Worm (Caenorhabditis elegans): Measurements from ENCODE around the gene F42A10.9.
A peak's percentile ranks its signal among the peaks of the same experiment; 100 is the strongest.

F42A10.9 gene

DNA sequence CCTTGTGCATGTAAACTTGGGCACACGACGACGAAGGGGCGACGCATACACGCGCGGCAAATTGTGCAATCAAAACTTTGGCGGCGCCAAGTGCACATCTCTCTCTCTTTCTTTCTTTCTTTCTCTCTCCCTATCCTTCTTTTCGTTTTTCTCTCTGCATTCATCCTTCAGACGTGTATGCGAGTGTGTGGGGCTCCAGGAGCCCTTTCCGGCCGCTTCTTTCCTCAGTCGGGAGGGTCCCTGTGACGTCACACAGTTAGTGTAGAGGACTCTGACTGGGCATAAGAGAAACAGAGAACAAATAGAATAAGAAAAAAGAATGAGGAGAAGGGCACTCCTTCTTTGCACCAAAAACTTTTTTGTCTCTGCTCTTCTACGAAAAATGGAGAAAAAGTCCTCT is 26.9 kb upstream of the F42A10.9 start (continued):
- TF ChIP-seq lin-1 (GFP tag; IDR thresholded peaks at IDR 0.05): no peak
- TF ChIP-seq jun-1 (tag; optimal IDR thresholded peaks at IDR 0.05): no peak

DNA sequence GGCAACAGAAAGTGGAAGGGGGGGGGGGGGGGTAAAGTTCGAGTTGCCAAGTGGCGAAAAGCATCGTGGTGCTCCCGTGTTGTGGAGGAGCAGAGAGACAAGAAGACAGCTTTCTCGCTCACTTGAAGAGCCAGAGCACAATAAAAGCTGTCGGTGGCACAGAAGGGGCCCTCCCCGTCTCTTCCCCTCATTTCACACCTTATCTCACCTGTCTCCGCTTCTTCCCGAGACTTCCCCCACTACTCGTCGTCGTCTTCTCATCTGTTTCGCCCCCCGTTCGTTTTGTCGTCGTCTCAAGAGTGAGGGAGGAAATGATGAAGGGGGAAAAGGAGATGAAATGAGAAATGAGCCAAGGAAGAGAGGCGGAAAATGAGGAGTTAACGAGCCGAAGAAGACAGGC is 25.9 kb upstream of the F42A10.9 start:
- TF ChIP-seq unc-130 (GFP tag; optimal IDR thresholded peaks at IDR 0.05) (no peak), rbr-2 (tag; optimal IDR thresholded peaks at IDR 0.05) (peak; percentile 4), ctbp-1 (GFP tag; IDR thresholded peaks at IDR 0.05) (peak; percentile 69), mxl-3 (GFP tag; optimal IDR thresholded peaks at IDR 0.05) (peak; percentile 58), tag-97 (GFP tag; IDR thresholded peaks at IDR 0.05) (no peak), set-16 (GFP tag; IDR thresholded peaks at IDR 0.05) (peak; percentile 86), hif-1 (tag; optimal IDR thresholded peaks at IDR 0.05) (peak in 1 of 2 experiments; percentile 29), lin-38 (GFP tag; IDR thresholded peaks at IDR 0.05) (0 out of 2 replicates have a peak, but pooled peaks have one; percentile 11), nhr-102 (tag; optimal IDR thresholded peaks at IDR 0.05) (no peak), nhr-11 (tag; optimal IDR thresholded peaks at IDR 0.05) (peak; percentile 32), egl-43 (GFP tag; IDR thresholded peaks at IDR 0.05) (peak; percentile 69; the same call in 1 of the 2 replicates), F26F4.8 (GFP tag; conservative IDR thresholded peaks at IDR 0.05) (no peak), dmd-6 (GFP tag; IDR thresholded peaks at IDR 0.05) (no peak), hlh-11 (tag; optimal IDR thresholded peaks at IDR 0.05) (peak; percentile 72)

DNA sequence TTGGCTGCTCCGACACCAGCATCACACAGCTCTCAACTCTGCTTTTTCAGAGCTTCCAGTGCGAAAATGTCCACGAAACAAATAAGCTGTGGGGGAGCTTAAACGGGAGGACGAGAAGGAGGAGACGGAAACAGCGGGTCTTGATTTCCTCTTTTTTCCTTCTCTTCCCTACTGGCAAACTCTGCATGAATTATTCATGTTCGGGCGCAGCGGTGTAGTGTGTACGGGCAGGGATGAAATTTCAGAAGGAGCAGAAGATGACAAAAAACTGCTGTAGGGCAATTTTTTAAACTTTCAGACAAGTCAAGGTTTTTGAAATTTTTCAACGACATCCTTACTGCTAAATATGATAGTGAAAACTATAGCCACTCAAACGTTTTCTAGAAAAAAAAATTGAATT is 25.0 kb upstream of the F42A10.9 start:
- TF ChIP-seq egl-43 (GFP tag; IDR thresholded peaks at IDR 0.05) (no peak), mdl-1 (tag; optimal IDR thresholded peaks at IDR 0.05) (peak in 1 of 2 experiments; percentile 21)

DNA sequence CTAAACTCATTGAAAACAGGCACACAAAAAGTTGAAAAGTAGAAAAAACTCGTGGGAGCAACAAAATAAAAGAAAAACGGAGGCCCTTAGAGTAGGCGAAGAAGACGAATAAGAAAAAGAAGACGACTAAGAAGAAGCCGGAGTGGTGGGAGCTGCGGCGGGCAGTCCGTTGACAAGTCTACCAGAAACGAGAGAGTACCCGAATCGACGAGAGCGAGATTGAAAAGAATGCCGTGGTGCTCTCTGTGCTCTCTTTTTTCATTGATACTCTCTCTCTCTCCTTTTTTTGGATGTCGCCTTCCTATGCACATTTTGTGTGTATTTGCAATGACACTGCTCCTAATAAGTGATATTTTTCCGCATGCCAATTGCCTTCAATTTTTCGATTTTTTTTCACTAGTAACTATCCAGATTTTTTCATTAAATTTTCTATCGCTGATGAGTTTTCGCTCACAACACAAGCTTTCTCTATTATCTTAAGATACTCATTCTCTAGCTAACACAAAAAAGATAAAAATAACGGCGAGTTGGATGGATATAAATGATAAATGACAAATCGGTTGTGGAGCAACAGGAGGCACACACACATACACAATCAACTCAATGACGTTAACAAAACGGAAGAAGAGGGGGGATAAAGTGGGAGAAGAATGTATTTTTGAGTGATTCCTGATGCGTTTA is 24.3 kb upstream of the F42A10.9 start:
- TF ChIP-seq T26A8.4 (GFP tag; IDR thresholded peaks at IDR 0.05): no peak
- TF ChIP-seq aha-1 (tag): peak; percentile 66
- peak; percentile 16 for TF ChIP-seq fkh-10 (GFP tag; optimal IDR thresholded peaks at IDR 0.05)
- peak; percentile 28 for TF ChIP-seq mes-2 (tag; optimal IDR thresholded peaks at IDR 0.05; ENCODE audit: poor library complexity, severe bottlenecking)
- TF ChIP-seq lsy-2 (tag; optimal IDR thresholded peaks at IDR 0.05): peak in 1 of 2 experiments; percentile 11
- TF ChIP-seq ces-1 (GFP tag; optimal IDR thresholded peaks at IDR 0.05): peak; percentile 8
- TF ChIP-seq egl-43 (GFP tag; IDR thresholded peaks at IDR 0.05): 0 out of 2 replicates have a peak, but pooled peaks have one; percentile 45
- TF ChIP-seq attf-4 (tag; optimal IDR thresholded peaks at IDR 0.05): no peak
- no peak for TF ChIP-seq duxl-1 (tag; optimal IDR thresholded peaks at IDR 0.05; ENCODE audit: poor library complexity)
- no peak for TF ChIP-seq nhr-28 (tag; optimal IDR thresholded peaks at IDR 0.05)
- no peak for TF ChIP-seq daf-19 (GFP tag; conservative IDR thresholded peaks at IDR 0.05)
- no peak for TF ChIP-seq lim-7 (GFP tag; IDR thresholded peaks at IDR 0.05)
- TF ChIP-seq dmd-6 (GFP tag; IDR thresholded peaks at IDR 0.05): 0 out of 2 replicates have a peak, but pooled peaks have one; percentile 6
- TF ChIP-seq spr-1 (tag; optimal IDR thresholded peaks at IDR 0.05): no peak
- no peak for TF ChIP-seq Y5F2A.4 (GFP tag; optimal IDR thresholded peaks at IDR 0.05)
- peak; percentile 7 for TF ChIP-seq mep-1 (tag; optimal IDR thresholded peaks at IDR 0.05)
- no peak for TF ChIP-seq ceh-32 (tag; optimal IDR thresholded peaks at IDR 0.05; ENCODE audit: poor library complexity)
- TF ChIP-seq hmg-1.1 (GFP tag; IDR thresholded peaks at IDR 0.05): peak; percentile 60; the same call in 1 of the 2 replicates
- TF ChIP-seq tra-1 (GFP tag; IDR thresholded peaks at IDR 0.05): 0 out of 2 replicates have a peak, but pooled peaks have one; percentile 13
- no peak for TF ChIP-seq tag-97 (GFP tag; IDR thresholded peaks at IDR 0.05)
- no peak for TF ChIP-seq Y105C5A.15 (GFP tag; IDR thresholded peaks at IDR 0.05)
- TF ChIP-seq unc-130 (GFP tag; optimal IDR thresholded peaks at IDR 0.05): no peak
- peak; percentile 8 for TF ChIP-seq hlh-11 (tag; optimal IDR thresholded peaks at IDR 0.05)
- TF ChIP-seq rbr-2 (tag; optimal IDR thresholded peaks at IDR 0.05): peak; percentile 39
- TF ChIP-seq unc-62 (GFP tag; optimal IDR thresholded peaks at IDR 0.05 in 1 of 2): peak in 1 of 2 experiments; percentile 61
- no peak for TF ChIP-seq unc-62 (tag; optimal IDR thresholded peaks at IDR 0.05)
- TF ChIP-seq zfp-3 (GFP tag; conservative IDR thresholded peaks at IDR 0.05): no peak
- peak; percentile 46 for TF ChIP-seq hlh-30 (tag; optimal IDR thresholded peaks at IDR 0.05; ENCODE audit: insufficient read depth)
- no peak for TF ChIP-seq spr-3 (GFP tag; optimal IDR thresholded peaks at IDR 0.05)
- no peak for TF ChIP-seq ceh-82 (tag; optimal IDR thresholded peaks at IDR 0.05)
